Worm (Caenorhabditis elegans): ENCODE measurements around the gene C37C3.9.
A peak's percentile ranks its signal among the peaks of the same experiment; 100 is the strongest.

C37C3.9 gene

DNA sequence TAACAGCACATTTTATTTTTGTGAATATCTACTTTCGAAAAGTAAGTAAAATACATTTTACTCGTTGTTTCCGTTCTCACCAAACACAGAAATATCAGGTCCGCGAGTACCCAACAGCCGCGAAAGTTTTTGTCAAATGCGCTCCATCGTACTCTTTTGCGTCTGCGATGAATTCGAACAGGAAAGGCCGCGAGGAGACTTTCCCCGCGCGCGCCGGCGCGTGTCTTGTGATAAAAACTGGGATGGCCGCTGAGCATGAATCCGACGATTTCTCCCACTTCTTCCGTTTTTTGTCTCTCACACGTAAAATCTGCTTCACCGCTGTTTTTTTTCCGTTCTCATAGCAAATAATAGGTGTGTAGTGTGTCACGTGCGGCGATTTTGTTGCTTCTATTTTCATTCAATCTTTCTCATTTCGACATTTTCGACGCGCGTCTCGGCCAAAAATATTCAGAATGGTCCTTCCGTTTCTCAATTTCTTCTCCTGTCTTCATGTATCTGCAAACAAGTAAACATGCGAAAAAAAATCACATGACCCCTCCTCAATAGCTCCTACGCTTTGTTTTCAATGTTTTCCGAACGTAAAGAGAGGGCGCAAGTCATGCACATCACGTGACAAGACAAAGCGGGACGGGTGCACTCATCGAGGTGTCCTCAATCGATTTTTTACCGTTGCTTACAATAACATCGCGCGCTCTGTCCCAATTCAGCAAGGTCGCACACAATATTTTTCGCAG is 50.3 kb downstream of the C37C3.9 start, which contains the start of gene uvs-1 (continued):
- TF ChIP-seq snpc-1.2 (GFP tag; IDR thresholded peaks at IDR 0.05) (no peak), pqm-1 (tag; optimal IDR thresholded peaks at IDR 0.05) (no peak), lim-7 (GFP tag; IDR thresholded peaks at IDR 0.05) (no peak), madf-5 (GFP tag; IDR thresholded peaks at IDR 0.05) (no peak), ceh-20 (GFP tag; IDR thresholded peaks at IDR 0.05) (no peak), ctbp-1 (GFP tag; IDR thresholded peaks at IDR 0.05) (no peak), ZK337.2 (GFP tag; IDR thresholded peaks at IDR 0.05) (no peak), F26F4.8 (GFP tag; conservative IDR thresholded peaks at IDR 0.05) (no peak), ceh-82 (tag; optimal IDR thresholded peaks at IDR 0.05) (no peak), Y75B8A.6 (GFP tag; IDR thresholded peaks at IDR 0.05) (no peak), tra-1 (GFP tag; IDR thresholded peaks at IDR 0.05) (no peak), daf-19 (GFP tag; conservative IDR thresholded peaks at IDR 0.05) (no peak), D1046.2 (GFP tag; IDR thresholded peaks at IDR 0.05) (no peak), nhr-28 (tag; optimal IDR thresholded peaks at IDR 0.05) (peak; percentile 61), ceh-28 (tag; optimal IDR thresholded peaks at IDR 0.05) (peak; percentile 9)

DNA sequence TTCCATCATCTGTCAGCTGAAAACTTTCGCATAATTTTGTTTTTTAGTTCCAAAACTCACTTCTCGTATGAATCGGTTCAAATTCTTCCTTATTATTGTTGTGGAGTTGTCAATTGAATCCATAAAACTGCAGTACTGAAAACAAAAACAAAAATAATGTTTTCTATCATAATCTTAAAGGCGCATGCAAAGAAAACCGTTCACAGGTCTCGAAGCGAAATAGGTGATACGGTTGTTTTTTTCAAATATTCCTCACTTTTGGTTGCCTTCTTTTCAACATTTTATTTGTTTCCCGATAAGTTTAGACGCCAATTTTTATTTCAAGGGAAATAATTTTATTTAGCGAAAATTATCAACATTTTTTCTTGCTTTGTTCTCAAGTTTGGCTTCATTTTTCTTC is 50.9 kb downstream of the C37C3.9 start:
- no peak for TF ChIP-seq sdz-12 (GFP tag; optimal IDR thresholded peaks at IDR 0.05)
- TF ChIP-seq zfp-2 (tag; optimal IDR thresholded peaks at IDR 0.05), result no peak
- no peak for TF ChIP-seq madf-9 (GFP tag; conservative IDR thresholded peaks at IDR 0.05)
- no peak for TF ChIP-seq mep-1 (tag; optimal IDR thresholded peaks at IDR 0.05)
- no peak for TF ChIP-seq mdt-29 (GFP tag; IDR thresholded peaks at IDR 0.05)
- no peak for TF ChIP-seq fkh-10 (GFP tag; optimal IDR thresholded peaks at IDR 0.05)
- TF ChIP-seq madf-5 (GFP tag; IDR thresholded peaks at IDR 0.05), result no peak
- TF ChIP-seq F26F4.8 (GFP tag; conservative IDR thresholded peaks at IDR 0.05), result no peak
- TF ChIP-seq lin-13 (GFP tag; optimal IDR thresholded peaks at IDR 0.05), result no peak
- TF ChIP-seq lin-38 (GFP tag; IDR thresholded peaks at IDR 0.05), result no peak
- TF ChIP-seq vab-7 (GFP tag; IDR thresholded peaks at IDR 0.05), result no peak
- no peak for TF ChIP-seq hif-1 (tag; optimal IDR thresholded peaks at IDR 0.05)
- no peak for TF ChIP-seq Y75B8A.6 (GFP tag; IDR thresholded peaks at IDR 0.05)
- TF ChIP-seq mxl-3 (GFP tag; optimal IDR thresholded peaks at IDR 0.05), result no peak
- no peak for TF ChIP-seq R02D3.7 (tag; optimal IDR thresholded peaks at IDR 0.05)
- TF ChIP-seq hlh-30 (tag; optimal IDR thresholded peaks at IDR 0.05; ENCODE audit: insufficient read depth), result no peak

Data from whole organism, L4 larva.